Fruit fly (Drosophila melanogaster) whole organism, wandering third instar larva: Measurements from ENCODE around the gene CG14282.
A peak's percentile ranks its signal among the peaks of the same experiment; 100 is the strongest.

Experiments
- Abd-B ChIP-seq: fragments of >200 bp; optimal IDR thresholded peaks from 2 replicates; lab custom pipeline; 2017; ENCODE audit warnings: missing biosample characterization, missing genetic modification characterization
- CG9705 ChIP-seq: fragments of 200-800 bp; sonication (Bioruptor generic); optimal IDR thresholded peaks from 2 replicates; lab custom pipeline; 2018; ENCODE audit warnings: missing biosample characterization, mild to moderate bottlenecking, missing genetic modification characterization
- CrebA ChIP-seq: fragments of 200-800 bp; sonication (Bioruptor generic); optimal IDR thresholded peaks from 2 replicates; lab custom pipeline; 2016; ENCODE audit warnings: missing biosample characterization, mild to moderate bottlenecking, missing genetic modification characterization, borderline replicate concordance
- Dif ChIP-seq: fragments of 200-275, 200-300 bp; sonication (Bioruptor generic); optimal IDR thresholded peaks from 2 replicates; lab custom pipeline; 2018; ENCODE audit warnings: missing biosample characterization, missing genetic modification characterization; ENCODE audit not compliant: partially characterized antibody
- GATAd ChIP-seq: sonication (Bioruptor generic); optimal IDR thresholded peaks from 2 replicates; lab custom pipeline; 2016; ENCODE audit warnings: missing biosample characterization, missing genetic modification characterization
- HLH106 ChIP-seq: fragments of 200-800 bp; optimal IDR thresholded peaks from 3 replicates; lab custom pipeline; 2019; ENCODE audit warnings: missing biosample characterization, mild to moderate bottlenecking, missing genetic modification characterization, moderate library complexity
- Hnf4 ChIP-seq: fragments of 200-800 bp; sonication (Bioruptor generic); optimal IDR thresholded peaks from 2 replicates; lab custom pipeline; 2016; ENCODE audit warnings: missing biosample characterization, mild to moderate bottlenecking, missing genetic modification characterization
- Jra ChIP-seq: sonication (Bioruptor generic); optimal IDR thresholded peaks from 2 replicates; lab custom pipeline; 2016; ENCODE audit warnings: missing biosample characterization, missing genetic modification characterization
- Mio ChIP-seq: sonication (Bioruptor generic); optimal IDR thresholded peaks from 2 replicates; lab custom pipeline; 2016; ENCODE audit warnings: missing biosample characterization, missing genetic modification characterization
- Myc ChIP-seq: fragments of >200 bp; optimal IDR thresholded peaks from 2 replicates; lab custom pipeline; 2017
- N ChIP-seq: fragments of >200 bp; optimal IDR thresholded peaks from 2 replicates; lab custom pipeline; 2018; ENCODE audit warnings: missing biosample characterization, missing external identifiers, missing genetic modification characterization
- OdsH ChIP-seq: fragments of 200-800 bp; sonication (Bioruptor generic); optimal IDR thresholded peaks from 2 replicates; lab custom pipeline; 2016; ENCODE audit warnings: missing biosample characterization, mild to moderate bottlenecking, missing genetic modification characterization
- Sp1 ChIP-seq: fragments of 200-800 bp; sonication (Bioruptor generic); optimal IDR thresholded peaks from 3 replicates; lab custom pipeline; 2019; ENCODE audit warnings: missing biosample characterization, mild to moderate bottlenecking, missing genetic modification characterization, moderate library complexity
- Vsx2 ChIP-seq: fragments of 200-300, 225-300 bp; sonication (Bioruptor generic); optimal IDR thresholded peaks from 2 replicates; lab custom pipeline; 2018; ENCODE audit warnings: missing biosample characterization, missing genetic modification characterization; ENCODE audit not compliant: partially characterized antibody
- br ChIP-seq: fragments of 200-800 bp; sonication (Bioruptor generic); optimal IDR thresholded peaks from 2 replicates; lab custom pipeline; 2016; ENCODE audit warnings: missing biosample characterization, missing genetic modification characterization
- brk ChIP-seq: fragments of 200-800 bp; sonication (Bioruptor generic); optimal IDR thresholded peaks from 2 replicates; lab custom pipeline; 2016; ENCODE audit warnings: missing biosample characterization, mild to moderate bottlenecking, missing genetic modification characterization
- dl ChIP-seq, 2 experiments: fragments of 175-275, 200-275 bp in 1 of 2; fragments of 200-275 bp in 1 of 2; sonication (Bioruptor generic); optimal IDR thresholded peaks; lab custom pipeline; 2018; ENCODE audit warnings: mild to moderate bottlenecking in 2 of 2, missing biosample characterization in 2 of 2, missing genetic modification characterization in 2 of 2, moderate library complexity in 2 of 2; ENCODE audit not compliant: partially characterized antibody in 2 of 2, insufficient read depth in 1 of 2
- dmrt93B ChIP-seq: fragments of 200-800 bp; sonication (Bioruptor generic); optimal IDR thresholded peaks from 2 replicates; lab custom pipeline; 2018; ENCODE audit warnings: missing biosample characterization, mild to moderate bottlenecking, missing genetic modification characterization
- ey ChIP-seq: fragments of 200-800 bp; sonication (Bioruptor generic); optimal IDR thresholded peaks from 2 replicates; lab custom pipeline; 2016; ENCODE audit warnings: missing biosample characterization, missing genetic modification characterization
- foxo ChIP-seq, 2 experiments: fragments of 200-800 bp; sonication (Bioruptor generic); optimal IDR thresholded peaks; 2 replicates in 1 of 2; 3 replicates in 1 of 2; lab custom pipeline; 2016 to 2017; ENCODE audit warnings: missing biosample characterization in 2 of 2, missing genetic modification characterization in 2 of 2
- fru ChIP-seq: fragments of 200-800 bp; sonication (Bioruptor generic); optimal IDR thresholded peaks from 3 replicates; lab custom pipeline; 2016; ENCODE audit warnings: missing biosample characterization, mild to moderate bottlenecking, missing genetic modification characterization
- h ChIP-seq: fragments of 200-800 bp; sonication (Bioruptor generic); optimal IDR thresholded peaks from 3 replicates; lab custom pipeline; 2016; ENCODE audit warnings: missing biosample characterization, mild to moderate bottlenecking, missing genetic modification characterization
- jim ChIP-seq: fragments of 175-275, 200-325 bp; sonication (Bioruptor generic); optimal IDR thresholded peaks from 2 replicates; lab custom pipeline; 2016; ENCODE audit warnings: missing biosample characterization, mild to moderate bottlenecking, missing genetic modification characterization
- lola ChIP-seq: fragments of >200 bp; optimal IDR thresholded peaks from 2 replicates; lab custom pipeline; 2017; ENCODE audit warnings: missing biosample characterization, missing genetic modification characterization
- psq ChIP-seq: fragments of 200-800 bp; sonication (Bioruptor generic); optimal IDR thresholded peaks from 3 replicates; lab custom pipeline; 2017; ENCODE audit warnings: missing biosample characterization, mild to moderate bottlenecking, missing genetic modification characterization, moderate library complexity
- rgr ChIP-seq: fragments of 200-800 bp; sonication (Bioruptor generic); optimal IDR thresholded peaks from 3 replicates; lab custom pipeline; 2016; ENCODE audit warnings: missing biosample characterization, mild to moderate bottlenecking, missing genetic modification characterization
- sage ChIP-seq: fragments of 200-800 bp; sonication (Bioruptor generic); optimal IDR thresholded peaks from 2 replicates; lab custom pipeline; 2016; ENCODE audit warnings: missing biosample characterization, mild to moderate bottlenecking, missing genetic modification characterization
- sv ChIP-seq: fragments of 200-800 bp; sonication (Bioruptor generic); optimal IDR thresholded peaks from 3 replicates; lab custom pipeline; 2016; ENCODE audit warnings: missing biosample characterization, missing genetic modification characterization
- tai ChIP-seq: sonication (Bioruptor generic); optimal IDR thresholded peaks from 2 replicates; lab custom pipeline; 2016; ENCODE audit warnings: missing biosample characterization, missing genetic modification characterization
- usp ChIP-seq: fragments of >200 bp; optimal IDR thresholded peaks from 2 replicates; lab custom pipeline; 2017; ENCODE audit warnings: missing biosample characterization, missing genetic modification characterization
- woc ChIP-seq: sonication (Bioruptor generic); optimal IDR thresholded peaks from 2 replicates; lab custom pipeline; 2016; ENCODE audit warnings: missing biosample characterization, mild to moderate bottlenecking, missing genetic modification characterization

CG14282 gene

dm6 chr3R:19211778-19212177 lies 35.0 kb downstream of the CG14282 start, which contains the start of gene cry:
TSS of gene cry (plus strand) at chr3R:19212154.
- TF ChIP-seq foxo (GFP tag; optimal IDR thresholded peaks at IDR 0.05; lab: Kevin White, UChicago) (peak in 1 of 2 experiments; percentile 79), ey (GFP tag; lab: Kevin White, UChicago) (peak; percentile 66), br (GFP tag; lab: Kevin White, UChicago) (peak; percentile 61), Vsx2 (GFP tag; lab: Kevin White, UChicago) (no peak), HLH106 (peak; percentile 79), tai (peak; percentile 42), Sp1 (GFP tag; lab: Kevin White, UChicago) (peak; percentile 73), Hnf4 (peak; percentile 59), OdsH (GFP tag; lab: Kevin White, UChicago) (peak; percentile 74), Mio (GFP tag; lab: Kevin White, UChicago) (no peak), dmrt93B (GFP tag; lab: Kevin White, UChicago) (peak; percentile 73), brk (GFP tag; lab: Kevin White, UChicago) (peak; percentile 62), psq (GFP tag; lab: Kevin White, UChicago) (peak; percentile 78), rgr (GFP tag; lab: Kevin White, UChicago) (peak; percentile 80), h (GFP tag; lab: Kevin White, UChicago) (peak; percentile 83), N (no peak), GATAd (GFP tag; lab: Kevin White, UChicago) (no peak), woc (GFP tag; lab: Kevin White, UChicago) (peak; percentile 35), fru (GFP tag; lab: Kevin White, UChicago) (peak; percentile 81), CG9705 (peak; percentile 49)

- no peak for TF ChIP-seq psq (GFP tag; lab: Kevin White, UChicago)
- no peak for TF ChIP-seq Abd-B (GFP tag; lab: Kevin White, UChicago)
- TF ChIP-seq OdsH (GFP tag; lab: Kevin White, UChicago) = no peak
Observed at dm6 chr3R:19212545-19213176, 35.9 kb downstream of the CG14282 start.

dm6 chr3R:19221350-19221749 lies 44.5 kb downstream of the CG14282 start:
- TF ChIP-seq brk (GFP tag; lab: Kevin White, UChicago) (no peak), ey (GFP tag; lab: Kevin White, UChicago) (no peak), fru (GFP tag; lab: Kevin White, UChicago) (no peak), lola (GFP tag; lab: Kevin White, UChicago) (no peak), Vsx2 (GFP tag; lab: Kevin White, UChicago) (no peak), Myc (lab: Kevin White, UChicago) (no peak), dmrt93B (GFP tag; lab: Kevin White, UChicago) (no peak)

- TF ChIP-seq h (GFP tag; lab: Kevin White, UChicago) (peak; percentile 74), HLH106 (no peak)
Observed at dm6 chr3R:19223369-19223768, 46.6 kb downstream of the CG14282 start.

- TF ChIP-seq jim (GFP tag; lab: Kevin White, UChicago) (no peak), CG9705 (no peak), sage (GFP tag; lab: Kevin White, UChicago) (no peak), sv (GFP tag; lab: Kevin White, UChicago) (no peak), woc (GFP tag; lab: Kevin White, UChicago) (no peak), CrebA (GFP tag; lab: Kevin White, UChicago) (peak; percentile 52), usp (no peak), N (no peak), dl (GFP tag; optimal IDR thresholded peaks at IDR 0.05; lab: Kevin White, UChicago; ENCODE audit: insufficient read depth in 1 of 2, partially characterized antibody in 2 of 2) (peak; percentile 1 to 58), Dif (GFP tag; lab: Kevin White, UChicago) (peak; percentile 43), Jra (GFP tag; lab: Kevin White, UChicago) (no peak)
Observed at dm6 chr3R:19225446-19225955, 48.7 kb downstream of the CG14282 start.
